Fruit fly (Drosophila melanogaster) Kc167 (cell line): ENCODE data around the gene Ipo9.

ENCODE experiments used
- Sin3A ChIP-seq: fragments of >200 bp; optimal IDR thresholded peaks from 2 replicates; lab custom pipeline; 2018; ENCODE audit warnings: missing external identifiers
- h ChIP-seq: fragments of >200 bp; optimal IDR thresholded peaks from 3 replicates; lab custom pipeline; 2018; ENCODE audit warnings: missing external identifiers
- insv ChIP-seq: fragments of >200 bp; optimal IDR thresholded peaks from 3 replicates; lab custom pipeline; 2018; ENCODE audit warnings: missing external identifiers

- TF ChIP-seq insv (no peak), h (no peak), Sin3A (lab: Kevin White, UChicago) (no peak)
Observed at dm6 chr3R:11418568-11418967, 6.2 kb downstream of the Ipo9 start, which contains the start of the genes bumpel and CG45676.
